Worm (Caenorhabditis elegans) whole organism, young adult: ENCODE data around the gene tiar-2.

Experiments
- F37B4.10 ChIP-seq: fragments of 200-800 bp; sonication (Bioruptor generic); IDR thresholded peaks from 2 replicates; pipeline ENCODE4 v1.3.6; 2022; ENCODE audit warnings: missing genetic modification characterization, missing compliant biosample characterization
- F55B11.4 ChIP-seq: sonication (generic microtip); optimal IDR thresholded peaks from 2 replicates; lab custom pipeline; 2016; ENCODE audit warnings: missing compliant biosample characterization, missing genetic modification characterization, borderline replicate concordance; ENCODE audit not compliant: insufficient read depth
- ama-1 ChIP-seq, 3 experiments: fragments of 150-350 bp in 1 of 3; sonication (generic microtip) in 2 of 3; optimal IDR thresholded peaks; 2 replicates each; lab custom pipeline; 2014 to 2018; ENCODE audit warnings: missing biosample characterization in 2 of 3, missing genetic modification characterization in 2 of 3, missing genetic modification reagents in 2 of 3
- attf-5 ChIP-seq: fragments of 200-800 bp; sonication (Bioruptor generic); optimal IDR thresholded peaks from 2 replicates; lab custom pipeline; 2018; ENCODE audit warnings: mild to moderate bottlenecking, missing genetic modification characterization, missing compliant biosample characterization
- chd-7 ChIP-seq: sonication (generic microtip); optimal IDR thresholded peaks from 2 replicates; lab custom pipeline; 2016; ENCODE audit warnings: mild to moderate bottlenecking, missing genetic modification characterization, moderate library complexity, missing compliant biosample characterization
- hrde-1 ChIP-seq: sonication (generic microtip); optimal IDR thresholded peaks from 2 replicates; lab custom pipeline; 2016; ENCODE audit warnings: missing genetic modification characterization, mild to moderate bottlenecking, missing compliant biosample characterization, moderate library complexity, missing genotype, missing genetic modification reagents, borderline replicate concordance
- lin-54 ChIP-seq: fragments of 200-800 bp; sonication (Bioruptor generic); optimal IDR thresholded peaks from 2 replicates; lab custom pipeline; 2018; ENCODE audit warnings: mild to moderate bottlenecking, missing genetic modification characterization, missing compliant biosample characterization
- nfya-2 ChIP-seq: fragments of 200-800 bp; sonication (Bioruptor generic); IDR thresholded peaks from 2 replicates; pipeline ENCODE4 v1.3.6; 2022; ENCODE audit warnings: missing genetic modification reagents, missing genetic modification characterization, missing compliant biosample characterization
- nfyb-1 ChIP-seq: fragments of 200-800 bp; sonication (Bioruptor generic); IDR thresholded peaks from 2 replicates; pipeline ENCODE4 v1.3.6; 2022; ENCODE audit warnings: missing genetic modification reagents, missing genetic modification characterization, missing compliant biosample characterization
- rcor-1 ChIP-seq: fragments of 200-800 bp; sonication (Bioruptor generic); IDR thresholded peaks from 2 replicates; pipeline ENCODE4 v1.3.6; 2022; ENCODE audit warnings: missing genetic modification reagents, missing genetic modification characterization, missing compliant biosample characterization
- snpc-1.3 ChIP-seq: sonication (generic microtip); optimal IDR thresholded peaks from 2 replicates; lab custom pipeline; 2017; ENCODE audit warnings: missing genetic modification characterization, mild to moderate bottlenecking, missing compliant biosample characterization, antibody characterized with exemption, moderate library complexity, missing genotype, missing genetic modification reagents; ENCODE audit not compliant: insufficient read depth
- tbx-9 ChIP-seq: sonication (generic microtip); optimal IDR thresholded peaks from 2 replicates; lab custom pipeline; 2016; ENCODE audit warnings: borderline replicate concordance, missing genetic modification characterization, inconsistent platforms, missing compliant biosample characterization
- unc-62 ChIP-seq: fragments of 150-350 bp; optimal IDR thresholded peaks from 2 replicates; lab custom pipeline; 2014; ENCODE audit warnings: missing biosample characterization, missing genetic modification reagents, missing genetic modification characterization

ce11 chrII:12787831-12788248 is 19.4 kb downstream of the tiar-2 start, which contains the start of gene alkb-7:
- TF ChIP-seq ama-1 (optimal IDR thresholded peaks at IDR 0.05; lab: Kevin White, UChicago) (no peak), ama-1 (GFP tag; optimal IDR thresholded peaks at IDR 0.05; lab: Kevin White, UChicago) (peak; percentile 8 to 70), attf-5 (GFP tag; lab: Kevin White, UChicago) (no peak), unc-62 (GFP tag; lab: Kevin White, UChicago) (no peak), F37B4.10 (GFP tag; lab: Robert Waterston, UW) (no peak), rcor-1 (no peak), chd-7 (tag; lab: Kevin White, UChicago) (peak; percentile 49), nfyb-1 (GFP tag; lab: Robert Waterston, UW) (peak; percentile 62; the same call in 1 of the 2 replicates), lin-54 (GFP tag; lab: Kevin White, UChicago) (peak; percentile 40), nfya-2 (no peak), hrde-1 (no peak), F55B11.4 (tag; lab: Kevin White, UChicago) (no peak), snpc-1.3 (tag; lab: Kevin White, UChicago) (no peak), tbx-9 (tag; lab: Kevin White, UChicago) (no peak)
